Fruit fly (Drosophila melanogaster): ENCODE results near the gene Spase25.

DNA sequence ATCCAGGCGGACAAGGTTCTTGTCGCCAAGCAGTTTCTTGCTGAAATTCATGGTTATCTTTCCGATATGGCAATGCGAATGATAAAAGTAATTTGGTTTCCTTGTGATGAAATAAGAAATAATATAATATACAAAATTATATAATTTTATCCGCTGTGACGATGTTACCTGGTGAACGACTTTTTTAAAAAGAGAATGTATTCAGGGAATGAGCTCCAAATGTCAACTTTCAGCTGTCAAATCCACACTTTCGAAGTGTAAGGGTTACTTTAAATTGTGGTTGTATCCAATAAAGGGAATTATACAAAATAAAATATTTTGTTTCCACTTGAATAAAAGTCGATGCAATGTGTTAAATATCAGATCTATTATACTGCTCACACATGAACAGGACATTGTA, 6.4 kb downstream of the Spase25 start, which contains the start of gene CG33235:
- TF ChIP-seq CTCF (optimal IDR thresholded peaks at IDR 0.05) (no peak), CG8478 (optimal IDR thresholded peaks at IDR 0.05) (no peak)
